Worm (Caenorhabditis elegans): ENCODE results near the gene K02D10.8.

K02D10.8 gene

ce11 chrIII:8794793-8795192 is 8.6 kb downstream of the K02D10.8 start (continued):
- TF ChIP-seq F10B5.3 (tag; optimal IDR thresholded peaks at IDR 0.05): peak; percentile 16
- TF ChIP-seq snpc-1.2 (GFP tag; IDR thresholded peaks at IDR 0.05): no peak
- TF ChIP-seq unc-62 (GFP tag; optimal IDR thresholded peaks at IDR 0.05 in 1 of 2): peak in 1 of 2 experiments; percentile 99
- TF ChIP-seq unc-62 (tag; optimal IDR thresholded peaks at IDR 0.05): no peak
- TF ChIP-seq nhr-10 (tag; optimal IDR thresholded peaks at IDR 0.05): no peak
- TF ChIP-seq mep-1 (tag; optimal IDR thresholded peaks at IDR 0.05): peak; percentile 85
- peak; percentile 93 for TF ChIP-seq aha-1 (tag)
- TF ChIP-seq ceh-44 (GFP tag; IDR thresholded peaks at IDR 0.05): no peak
- TF ChIP-seq lin-1 (GFP tag; IDR thresholded peaks at IDR 0.05): peak; percentile 49; the same call in 1 of the 2 replicates
- no peak for TF ChIP-seq nhr-76 (tag; optimal IDR thresholded peaks at IDR 0.05)
- TF ChIP-seq egl-43 (GFP tag; IDR thresholded peaks at IDR 0.05): peak; percentile 80
- TF ChIP-seq sdz-12 (GFP tag; optimal IDR thresholded peaks at IDR 0.05): no peak
- TF ChIP-seq ceh-62 (tag; optimal IDR thresholded peaks at IDR 0.05): no peak
- TF ChIP-seq ceh-32 (tag; optimal IDR thresholded peaks at IDR 0.05; ENCODE audit: poor library complexity): no peak
- no peak for TF ChIP-seq fkh-10 (GFP tag; optimal IDR thresholded peaks at IDR 0.05)
- no peak for TF ChIP-seq zag-1 (tag; optimal IDR thresholded peaks at IDR 0.05)
- TF ChIP-seq hmg-1.1 (GFP tag; IDR thresholded peaks at IDR 0.05): peak; percentile 64

DNA sequence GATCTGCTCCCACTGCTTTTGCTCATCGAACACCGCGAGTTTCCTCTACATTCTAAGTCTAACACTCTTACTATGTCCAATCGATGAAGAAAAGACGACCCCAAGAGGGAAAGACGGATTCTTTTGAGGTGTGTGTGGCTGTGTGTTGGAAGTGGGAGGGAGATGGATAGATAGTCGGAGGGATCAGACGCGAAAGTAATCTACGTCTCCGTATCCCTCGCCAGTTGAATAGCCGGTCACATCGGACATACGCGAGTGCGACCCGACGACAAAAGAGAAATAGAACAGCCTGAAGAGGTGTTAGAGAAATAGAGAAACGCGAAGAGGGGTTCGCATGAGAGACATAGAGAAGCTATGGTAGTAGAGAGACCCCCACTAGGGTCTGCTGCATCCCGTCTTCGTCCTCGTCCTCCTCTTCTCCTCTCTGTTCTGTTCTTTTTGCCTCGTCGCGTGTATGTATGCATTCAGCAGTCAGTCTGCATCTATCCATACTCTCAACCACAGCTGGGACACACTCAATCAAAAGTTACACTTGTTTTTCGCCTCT is 9.5 kb downstream of the K02D10.8 start:
- peak; percentile 75 to 88 for TF ChIP-seq hif-1 (tag; optimal IDR thresholded peaks at IDR 0.05)
- TF ChIP-seq sdz-12 (GFP tag; optimal IDR thresholded peaks at IDR 0.05): no peak
- no peak for TF ChIP-seq ceh-62 (tag; optimal IDR thresholded peaks at IDR 0.05)
- TF ChIP-seq lin-39 (tag; optimal IDR thresholded peaks at IDR 0.05): peak; percentile 53
- peak; percentile 88 for TF ChIP-seq spr-1 (tag; optimal IDR thresholded peaks at IDR 0.05)
- TF ChIP-seq pha-4 (GFP tag; IDR thresholded peaks at IDR 0.05): peak; percentile 90
- TF ChIP-seq pha-4 (tag; optimal IDR thresholded peaks at IDR 0.05): no peak
- TF ChIP-seq lsy-2 (tag; optimal IDR thresholded peaks at IDR 0.05): peak; percentile 91 to 93
- no peak for TF ChIP-seq ZK337.2 (GFP tag; IDR thresholded peaks at IDR 0.05)
- no peak for TF ChIP-seq spr-3 (GFP tag; optimal IDR thresholded peaks at IDR 0.05)
- no peak for TF ChIP-seq vab-7 (GFP tag; IDR thresholded peaks at IDR 0.05)
- peak; percentile 59 for TF ChIP-seq Y5F2A.4 (GFP tag; optimal IDR thresholded peaks at IDR 0.05)
- TF ChIP-seq fkh-10 (GFP tag; optimal IDR thresholded peaks at IDR 0.05): peak; percentile 96
- TF ChIP-seq tag-97 (GFP tag; IDR thresholded peaks at IDR 0.05): no peak
- TF ChIP-seq F44E2.7 (GFP tag; IDR thresholded peaks at IDR 0.05): no peak
- TF ChIP-seq nhr-111 (GFP tag; optimal IDR thresholded peaks at IDR 0.05): no peak
- TF ChIP-seq ztf-11 (tag; optimal IDR thresholded peaks at IDR 0.05): no peak
- TF ChIP-seq ceh-82 (tag; optimal IDR thresholded peaks at IDR 0.05): no peak
- no peak for TF ChIP-seq F26F4.8 (GFP tag; conservative IDR thresholded peaks at IDR 0.05)
- TF ChIP-seq ceh-44 (GFP tag; IDR thresholded peaks at IDR 0.05): no peak
- TF ChIP-seq zip-11 (GFP tag; IDR thresholded peaks at IDR 0.05): no peak
- TF ChIP-seq nhr-41 (GFP tag; IDR thresholded peaks at IDR 0.05): no peak
- TF ChIP-seq ZK546.5 (tag; optimal IDR thresholded peaks at IDR 0.05): peak in 1 of 2 experiments; percentile 40
- TF ChIP-seq daf-19 (GFP tag; conservative IDR thresholded peaks at IDR 0.05): peak; percentile 80
- no peak for TF ChIP-seq lin-15B (tag; optimal IDR thresholded peaks at IDR 0.05)
- no peak for TF ChIP-seq ama-1 (optimal IDR thresholded peaks at IDR 0.05)
- no peak for TF ChIP-seq lim-7 (GFP tag; IDR thresholded peaks at IDR 0.05)
- no peak for TF ChIP-seq Y75B8A.6 (GFP tag; IDR thresholded peaks at IDR 0.05)
- TF ChIP-seq snpc-4 (tag; optimal IDR thresholded peaks at IDR 0.05): peak; percentile 38
- TF ChIP-seq dmd-6 (GFP tag; IDR thresholded peaks at IDR 0.05): peak; percentile 93
- TF ChIP-seq egl-43 (GFP tag; IDR thresholded peaks at IDR 0.05): peak; percentile 94
- TF ChIP-seq nhr-42 (GFP tag; IDR thresholded peaks at IDR 0.05): 0 out of 2 replicates have a peak, but pooled peaks have one; percentile 52
- peak; percentile 58 for TF ChIP-seq nhr-237 (tag; optimal IDR thresholded peaks at IDR 0.05)
- TF ChIP-seq nhr-102 (tag; optimal IDR thresholded peaks at IDR 0.05): peak; percentile 85
- TF ChIP-seq lin-13 (GFP tag; optimal IDR thresholded peaks at IDR 0.05): peak; percentile 94
- TF ChIP-seq unc-62 (GFP tag; optimal IDR thresholded peaks at IDR 0.05 in 1 of 2): peak in 1 of 2 experiments; percentile 100
- TF ChIP-seq unc-62 (tag; optimal IDR thresholded peaks at IDR 0.05): no peak
- TF ChIP-seq mxl-3 (GFP tag; optimal IDR thresholded peaks at IDR 0.05): peak; percentile 93
- no peak for TF ChIP-seq madf-5 (GFP tag; IDR thresholded peaks at IDR 0.05)
- peak; percentile 87 for TF ChIP-seq nhr-77 (tag; optimal IDR thresholded peaks at IDR 0.05)
- TF ChIP-seq mep-1 (tag; optimal IDR thresholded peaks at IDR 0.05): peak; percentile 97

Measured in whole organism, L4 larva.